Fruit fly (Drosophila melanogaster): ENCODE data around the gene cpx.

Gene cpx

dm6 chr3R:4236534-4236933 lies 43.5 kb upstream of the cpx start:
- no peak for TF ChIP-seq CG15336 (GFP tag; IDR thresholded peaks at IDR 0.05)
- peak; percentile 37 for TF ChIP-seq CG16779 (tag; optimal IDR thresholded peaks at IDR 0.05)
- no peak for TF ChIP-seq lz (GFP tag; optimal IDR thresholded peaks at IDR 0.05)
- TF ChIP-seq CG10669 (GFP tag; optimal IDR thresholded peaks at IDR 0.05), result no peak
- TF ChIP-seq Ets21C (GFP tag; optimal IDR thresholded peaks at IDR 0.05), result no peak
- TF ChIP-seq fkh (GFP tag; optimal IDR thresholded peaks at IDR 0.05), result no peak
- no peak for TF ChIP-seq dac (GFP tag; optimal IDR thresholded peaks at IDR 0.05)
- TF ChIP-seq Hr39 (GFP tag; optimal IDR thresholded peaks at IDR 0.05), result no peak
- no peak for TF ChIP-seq CG31627 (GFP tag; optimal IDR thresholded peaks at IDR 0.05)
- TF ChIP-seq Sox14 (GFP tag; optimal IDR thresholded peaks at IDR 0.05), result peak; percentile 64
- TF ChIP-seq fd59A (GFP tag; optimal IDR thresholded peaks at IDR 0.05), result no peak
- peak; percentile 45 for TF ChIP-seq CG9139 (GFP tag; optimal IDR thresholded peaks at IDR 0.05)
- no peak for TF ChIP-seq Smox (GFP tag; optimal IDR thresholded peaks at IDR 0.05)
- TF ChIP-seq dsx (GFP tag; optimal IDR thresholded peaks at IDR 0.05; ENCODE audit: poor library complexity, severe bottlenecking), result no peak
- TF ChIP-seq acj6 (GFP tag; optimal IDR thresholded peaks at IDR 0.05), result no peak
- TF ChIP-seq net (GFP tag; optimal IDR thresholded peaks at IDR 0.05), result peak; percentile 18
- TF ChIP-seq OdsH (GFP tag; optimal IDR thresholded peaks at IDR 0.05), result no peak
- TF ChIP-seq CG3919 (GFP tag; optimal IDR thresholded peaks at IDR 0.05), result peak; percentile 14
- no peak for TF ChIP-seq Hr38 (GFP tag; optimal IDR thresholded peaks at IDR 0.05)
- peak; percentile 45 for TF ChIP-seq Lpt (GFP tag; optimal IDR thresholded peaks at IDR 0.05)
- no peak for TF ChIP-seq Eip93F (GFP tag; optimal IDR thresholded peaks at IDR 0.05)
- TF ChIP-seq ss (GFP tag; optimal IDR thresholded peaks at IDR 0.05), result peak in 1 of 2 experiments; percentile 33
- no peak for TF ChIP-seq CG4318 (GFP tag; optimal IDR thresholded peaks at IDR 0.05)
- TF ChIP-seq svp (GFP tag), result peak; percentile 86
- no peak for TF ChIP-seq CG8319 (GFP tag; optimal IDR thresholded peaks at IDR 0.05)
- TF ChIP-seq spab (GFP tag; optimal IDR thresholded peaks at IDR 0.05), result no peak
- TF ChIP-seq esn (GFP tag; optimal IDR thresholded peaks at IDR 0.05), result peak; percentile 25
- TF ChIP-seq salr (GFP tag; optimal IDR thresholded peaks at IDR 0.05), result no peak
- no peak for TF ChIP-seq CG34406 (GFP tag; optimal IDR thresholded peaks at IDR 0.05)
- TF ChIP-seq Eip75B (GFP tag; optimal IDR thresholded peaks at IDR 0.05), result peak; percentile 12
- TF ChIP-seq Eip78C (GFP tag), result peak; percentile 70
- TF ChIP-seq CG6808 (GFP tag; optimal IDR thresholded peaks at IDR 0.05), result peak; percentile 0
- no peak for TF ChIP-seq Sox15 (GFP tag; optimal IDR thresholded peaks at IDR 0.05)
- peak; percentile 41 for TF ChIP-seq CG1621 (tag; optimal IDR thresholded peaks at IDR 0.05)
- peak; percentile 16 for TF ChIP-seq topi (GFP tag; optimal IDR thresholded peaks at IDR 0.05)
- no peak for TF ChIP-seq CG7368 (GFP tag; optimal IDR thresholded peaks at IDR 0.05)
- TF ChIP-seq CG6163 (GFP tag; IDR thresholded peaks at IDR 0.05), result peak; percentile 52; the same call in 2 of the 3 replicates
- no peak for TF ChIP-seq Ets96B (tag; optimal IDR thresholded peaks at IDR 0.05)
- no peak for TF ChIP-seq CG11762 (GFP tag; optimal IDR thresholded peaks at IDR 0.05; ENCODE audit: insufficient read depth)
- TF ChIP-seq Blimp-1 (GFP tag; optimal IDR thresholded peaks at IDR 0.05), result no peak
- peak; percentile 17 for TF ChIP-seq CG6276 (GFP tag; optimal IDR thresholded peaks at IDR 0.05)
- no peak for TF ChIP-seq CG3032 (tag; optimal IDR thresholded peaks at IDR 0.05)
- no peak for TF ChIP-seq eg (GFP tag; IDR thresholded peaks at IDR 0.05)

dm6 chr3R:4241776-4242175 lies 38.2 kb upstream of the cpx start:
- TF ChIP-seq spab (GFP tag; optimal IDR thresholded peaks at IDR 0.05) (no peak), CG10631 (GFP tag; optimal IDR thresholded peaks at IDR 0.05) (no peak), CG34406 (GFP tag; optimal IDR thresholded peaks at IDR 0.05) (no peak), CG3919 (GFP tag; optimal IDR thresholded peaks at IDR 0.05) (no peak), svp (GFP tag) (peak; percentile 95), CG8632 (GFP tag; optimal IDR thresholded peaks at IDR 0.05) (no peak), Eip78C (GFP tag) (peak; percentile 24), CG15336 (GFP tag; IDR thresholded peaks at IDR 0.05) (no peak)

Measured in whole organism, prepupa.